Fruit fly (Drosophila melanogaster): ENCODE measurements around the gene CG34126.

The CG34126 gene

dm6 chr2L:4981278-4981966 lies at the start of gene CG34126, which contains the start of gene CG8892:
TSS of gene CG34126 (plus strand) at chr2L:4981614.
TSS of gene CG8892 (minus strand) at chr2L:4981592.
- TF ChIP-seq Sox102F (GFP tag; optimal IDR thresholded peaks at IDR 0.05) (peak; percentile 96), CG1621 (tag; optimal IDR thresholded peaks at IDR 0.05) (peak; percentile 87), CG4318 (GFP tag; optimal IDR thresholded peaks at IDR 0.05) (peak; percentile 96), lz (GFP tag; optimal IDR thresholded peaks at IDR 0.05) (peak; percentile 98), CG31627 (GFP tag; optimal IDR thresholded peaks at IDR 0.05) (peak; percentile 99), Sox14 (GFP tag; optimal IDR thresholded peaks at IDR 0.05) (peak; percentile 97), CG8119 (GFP tag; IDR thresholded peaks at IDR 0.05) (peak; percentile 88), Ets96B (tag; optimal IDR thresholded peaks at IDR 0.05) (peak; percentile 92), topi (GFP tag; optimal IDR thresholded peaks at IDR 0.05) (peak; percentile 97), vri (GFP tag; optimal IDR thresholded peaks at IDR 0.05) (peak; percentile 95), Eip78C (GFP tag) (peak; percentile 98), Ets21C (GFP tag; optimal IDR thresholded peaks at IDR 0.05) (peak; percentile 97), acj6 (GFP tag; optimal IDR thresholded peaks at IDR 0.05) (peak; percentile 98), Eip93F (GFP tag; optimal IDR thresholded peaks at IDR 0.05) (peak; percentile 87), Smox (GFP tag; optimal IDR thresholded peaks at IDR 0.05) (peak; percentile 96), fd85E (GFP tag; optimal IDR thresholded peaks at IDR 0.05) (peak; percentile 90), pdm3 (GFP tag; optimal IDR thresholded peaks at IDR 0.05) (peak; percentile 98), Lpt (GFP tag; optimal IDR thresholded peaks at IDR 0.05) (peak; percentile 90), fkh (GFP tag; optimal IDR thresholded peaks at IDR 0.05) (peak; percentile 81), OdsH (GFP tag; optimal IDR thresholded peaks at IDR 0.05) (peak; percentile 99), CG11762 (GFP tag; optimal IDR thresholded peaks at IDR 0.05; ENCODE audit: insufficient read depth) (peak; percentile 95), CG6163 (GFP tag; IDR thresholded peaks at IDR 0.05) (peak; percentile 93), Hr39 (GFP tag; optimal IDR thresholded peaks at IDR 0.05) (peak; percentile 98), CG11902 (GFP tag; optimal IDR thresholded peaks at IDR 0.05) (peak; percentile 98), ss (GFP tag; optimal IDR thresholded peaks at IDR 0.05) (peak; percentile 85 to 95), CG10669 (GFP tag; optimal IDR thresholded peaks at IDR 0.05) (peak; percentile 95), net (GFP tag; optimal IDR thresholded peaks at IDR 0.05) (peak; percentile 94), CG32006 (GFP tag; optimal IDR thresholded peaks at IDR 0.05) (peak; percentile 97), esn (GFP tag; optimal IDR thresholded peaks at IDR 0.05) (peak; percentile 98), Eip75B (GFP tag; optimal IDR thresholded peaks at IDR 0.05) (peak; percentile 96), Gug (GFP tag; IDR thresholded peaks at IDR 0.05) (peak; percentile 94), CG6276 (GFP tag; optimal IDR thresholded peaks at IDR 0.05) (peak; percentile 81), dsx (GFP tag; optimal IDR thresholded peaks at IDR 0.05; ENCODE audit: poor library complexity, severe bottlenecking) (peak; percentile 89), dac (GFP tag; optimal IDR thresholded peaks at IDR 0.05) (peak; percentile 96), CG15336 (GFP tag; IDR thresholded peaks at IDR 0.05) (peak; percentile 84), Sox15 (GFP tag; optimal IDR thresholded peaks at IDR 0.05) (peak; percentile 98), CG9139 (GFP tag; optimal IDR thresholded peaks at IDR 0.05) (peak; percentile 80), CG3919 (GFP tag; optimal IDR thresholded peaks at IDR 0.05) (peak; percentile 98), Blimp-1 (GFP tag; optimal IDR thresholded peaks at IDR 0.05) (peak; percentile 92), cyc (GFP tag; optimal IDR thresholded peaks at IDR 0.05) (peak; percentile 98), salr (GFP tag; optimal IDR thresholded peaks at IDR 0.05) (peak; percentile 91 to 96), CG3032 (tag; optimal IDR thresholded peaks at IDR 0.05) (peak; percentile 98), spab (GFP tag; optimal IDR thresholded peaks at IDR 0.05) (peak; percentile 91), CG34406 (GFP tag; optimal IDR thresholded peaks at IDR 0.05) (peak; percentile 94), CG6854 (GFP tag; optimal IDR thresholded peaks at IDR 0.05) (peak; percentile 88), Hr4 (GFP tag; optimal IDR thresholded peaks at IDR 0.05) (peak; percentile 96), CG10631 (GFP tag; optimal IDR thresholded peaks at IDR 0.05) (peak; percentile 99), eg (GFP tag; IDR thresholded peaks at IDR 0.05) (peak; percentile 89), CG11294 (GFP tag; IDR thresholded peaks at IDR 0.05) (peak; percentile 88), CG8632 (GFP tag; optimal IDR thresholded peaks at IDR 0.05) (peak; percentile 95), CG7368 (GFP tag; optimal IDR thresholded peaks at IDR 0.05) (peak; percentile 92)

All from whole organism, prepupa.